Worm (Caenorhabditis elegans) whole organism, early embryonic: Measurements from ENCODE around the gene mat-3.

Experiments
- ceh-36 ChIP-seq: sonication (generic microtip); optimal IDR thresholded peaks from 2 replicates; lab custom pipeline; 2016; ENCODE audit warnings: missing genetic modification characterization, inconsistent platforms, missing compliant biosample characterization
- hmbx-1 ChIP-seq: sonication (generic microtip); optimal IDR thresholded peaks from 2 replicates; lab custom pipeline; 2016; ENCODE audit warnings: mild to moderate bottlenecking, missing genetic modification characterization, missing compliant biosample characterization

DNA sequence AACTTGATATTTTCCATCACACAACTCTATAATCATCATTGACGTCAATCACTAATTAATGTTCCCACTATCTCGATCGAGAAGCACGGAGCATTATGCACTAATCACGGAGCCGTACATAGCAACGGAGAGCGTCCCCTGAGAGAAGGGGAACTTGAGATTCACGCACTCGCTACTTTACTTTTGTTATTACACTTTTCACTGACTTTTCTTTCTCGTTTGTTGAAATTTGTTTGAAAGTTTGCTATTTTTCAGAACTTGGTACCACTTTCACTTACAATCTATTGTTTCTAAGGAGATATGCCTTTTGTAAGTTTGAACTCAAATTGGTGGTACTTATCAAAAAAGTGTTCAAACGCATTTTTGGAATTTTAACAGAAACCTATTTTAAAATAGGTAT is 31.2 kb upstream of the mat-3 start, which contains the start of gene Y55B1BR.8:
- TF ChIP-seq ceh-36 (tag; lab: Kevin White, UChicago) (no peak), hmbx-1 (tag; lab: Kevin White, UChicago) (no peak)
